Worm (Caenorhabditis elegans) whole organism, L2 larva: ENCODE data around the gene F54B11.7.

Experiments
- ceh-16 ChIP-seq: fragments of 150-350 bp; optimal IDR thresholded peaks from 2 replicates; lab custom pipeline; 2014; ENCODE audit warnings: missing biosample characterization, missing genetic modification characterization
- ceh-82 ChIP-seq: fragments of 150-350 bp; optimal IDR thresholded peaks from 2 replicates; lab custom pipeline; 2014; ENCODE audit warnings: missing biosample characterization, missing genetic modification characterization
- elt-3 ChIP-seq: sonication (generic microtip); optimal IDR thresholded peaks from 2 replicates; lab custom pipeline; 2017; ENCODE audit warnings: missing biosample characterization, missing genetic modification characterization
- fos-1 ChIP-seq: fragments of 150-350 bp; optimal IDR thresholded peaks from 2 replicates; lab custom pipeline; 2014; ENCODE audit warnings: missing biosample characterization, missing genetic modification characterization
- gmeb-1 ChIP-seq: fragments of 150-350 bp; optimal IDR thresholded peaks from 2 replicates; lab custom pipeline; 2014; ENCODE audit warnings: missing biosample characterization, missing genetic modification characterization
- lin-39 ChIP-seq: fragments of 150-350 bp; optimal IDR thresholded peaks from 2 replicates; lab custom pipeline; 2014; ENCODE audit warnings: missing biosample characterization, missing genetic modification reagents, missing genetic modification characterization
- lsy-2 ChIP-seq, 2 experiments: fragments of 150-350 bp in 1 of 2; sonication (generic microtip) in 1 of 2; optimal IDR thresholded peaks; 2 replicates each; lab custom pipeline; 2014 to 2017; ENCODE audit warnings: missing biosample characterization in 2 of 2, missing genetic modification characterization in 2 of 2
- nhr-11 ChIP-seq: fragments of 150-350 bp; optimal IDR thresholded peaks from 2 replicates; lab custom pipeline; 2014; ENCODE audit warnings: missing biosample characterization, missing genetic modification characterization
- nhr-12 ChIP-seq: fragments of 150-350 bp; optimal IDR thresholded peaks from 2 replicates; lab custom pipeline; 2014; ENCODE audit warnings: missing biosample characterization, missing genetic modification characterization
- nhr-237 ChIP-seq: fragments of 150-350 bp; optimal IDR thresholded peaks from 2 replicates; lab custom pipeline; 2014; ENCODE audit warnings: missing biosample characterization, missing genetic modification characterization
- sem-4 ChIP-seq: fragments of 150-350 bp; optimal IDR thresholded peaks from 2 replicates; lab custom pipeline; 2014; ENCODE audit warnings: missing biosample characterization, missing genetic modification reagents, missing genetic modification characterization
- snpc-4 ChIP-seq: fragments of 150-350 bp; optimal IDR thresholded peaks from 2 replicates; lab custom pipeline; 2014; ENCODE audit warnings: missing biosample characterization, missing genetic modification characterization
- unc-39 ChIP-seq: fragments of 150-350 bp; optimal IDR thresholded peaks from 2 replicates; lab custom pipeline; 2014; ENCODE audit warnings: missing biosample characterization, missing genetic modification characterization
- unc-62 ChIP-seq: fragments of 150-350 bp; optimal IDR thresholded peaks from 2 replicates; lab custom pipeline; 2014; ENCODE audit warnings: missing biosample characterization, missing genetic modification reagents, missing genetic modification characterization

DNA sequence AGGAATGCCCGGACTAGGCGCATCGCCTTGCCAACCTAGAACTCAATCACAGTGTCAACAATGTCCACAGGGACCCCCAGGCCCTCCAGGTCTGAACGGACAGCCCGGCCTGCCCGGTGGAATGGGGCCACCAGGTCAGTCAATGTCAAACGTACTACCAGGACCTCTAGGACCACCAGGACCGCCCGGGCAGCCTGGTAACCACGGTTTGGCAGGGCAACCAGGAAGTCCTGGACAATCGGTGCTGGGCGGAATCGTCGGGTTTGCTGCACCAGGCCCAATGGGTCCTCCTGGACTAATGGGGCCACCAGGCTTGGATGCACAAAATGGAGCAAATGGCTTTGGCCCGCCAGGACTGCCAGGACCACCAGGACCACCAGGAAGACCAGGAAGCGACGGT, 9.5 kb upstream of the F54B11.7 start:
- no peak for TF ChIP-seq lin-39 (tag; lab: Kevin White, UChicago)
- TF ChIP-seq fos-1 (tag; lab: Kevin White, UChicago), result no peak
- no peak for TF ChIP-seq snpc-4 (tag; lab: Kevin White, UChicago)
- TF ChIP-seq nhr-12 (tag; lab: Kevin White, UChicago), result no peak
- no peak for TF ChIP-seq sem-4 (tag; lab: Kevin White, UChicago)
- TF ChIP-seq unc-39, result no peak
- no peak for TF ChIP-seq gmeb-1
- no peak for TF ChIP-seq lsy-2 (tag; optimal IDR thresholded peaks at IDR 0.05; lab: Kevin White, UChicago)
- no peak for TF ChIP-seq elt-3 (tag; lab: Kevin White, UChicago)
- no peak for TF ChIP-seq nhr-11
- TF ChIP-seq ceh-16, result no peak
- TF ChIP-seq nhr-237, result no peak
- TF ChIP-seq ceh-82 (tag; lab: Kevin White, UChicago), result no peak
- TF ChIP-seq unc-62 (GFP tag; lab: Kevin White, UChicago), result no peak
